Worm (Caenorhabditis elegans) whole organism, late embryonic: ENCODE data around the gene Y71H2AM.3.

Source experiments
- ama-1 ChIP-seq: fragments of 150-350 bp; optimal IDR thresholded peaks from 2 replicates; lab custom pipeline; 2014
- ceh-45 ChIP-seq: fragments of 200-800 bp; sonication (Bioruptor generic); IDR thresholded peaks from 2 replicates; pipeline ENCODE4 v1.3.6; 2022; ENCODE audit warnings: missing genetic modification reagents, missing genetic modification characterization, missing compliant biosample characterization
- ceh-6 ChIP-seq: fragments of 200-800 bp; sonication (Bioruptor generic); optimal IDR thresholded peaks from 2 replicates; lab custom pipeline; 2018; ENCODE audit warnings: mild to moderate bottlenecking, missing genetic modification characterization, missing compliant biosample characterization
- elt-2 ChIP-seq: sonication (generic microtip); optimal IDR thresholded peaks from 2 replicates; lab custom pipeline; 2016; ENCODE audit warnings: missing genetic modification reagents, missing genetic modification characterization, missing compliant biosample characterization
- fkh-10 ChIP-seq: fragments of 150-350 bp; optimal IDR thresholded peaks from 2 replicates; lab custom pipeline; 2014; ENCODE audit warnings: missing biosample characterization, missing genetic modification reagents, missing genetic modification characterization
- lin-11 ChIP-seq: fragments of 200-800 bp; sonication (Bioruptor generic); optimal IDR thresholded peaks from 2 replicates; lab custom pipeline; 2018; ENCODE audit warnings: mild to moderate bottlenecking, missing genetic modification characterization, missing compliant biosample characterization
- rnt-1 ChIP-seq: sonication (generic microtip); optimal IDR thresholded peaks from 2 replicates; lab custom pipeline; 2016; ENCODE audit warnings: missing genetic modification characterization, missing compliant biosample characterization
- sdc-2 ChIP-seq: sonication (generic microtip); optimal IDR thresholded peaks from 2 replicates; lab custom pipeline; 2016; ENCODE audit warnings: missing genotype, missing genetic modification characterization, missing compliant biosample characterization

ce11 chrIII:2778655-2779054 lies 26.6 kb upstream of the Y71H2AM.3 start, which contains the start of gene laf-1:
- TF ChIP-seq ceh-45 (GFP tag; lab: Robert Waterston, UW) (no peak), elt-2 (no peak), rnt-1 (no peak), ama-1 (no peak), sdc-2 (tag; lab: Kevin White, UChicago) (no peak), fkh-10 (GFP tag; lab: Kevin White, UChicago) (no peak), ceh-6 (GFP tag; lab: Kevin White, UChicago) (no peak), lin-11 (tag; lab: Kevin White, UChicago) (no peak)
